Worm (Caenorhabditis elegans) whole organism, late embryonic: Measurements from ENCODE around the gene idpa-3.

Experiments
- C38D4.7 ChIP-seq: fragments of 200-800 bp; sonication (Bioruptor generic); optimal IDR thresholded peaks from 2 replicates; lab custom pipeline; 2018; ENCODE audit warnings: mild to moderate bottlenecking, missing genetic modification characterization, moderate library complexity, missing compliant biosample characterization
- K02D7.2 ChIP-seq: sonication (generic microtip); optimal IDR thresholded peaks from 2 replicates; lab custom pipeline; 2017; ENCODE audit warnings: mild to moderate bottlenecking, missing genetic modification characterization, missing compliant biosample characterization
- K09A11.1 ChIP-seq: sonication (generic microtip); optimal IDR thresholded peaks from 2 replicates; lab custom pipeline; 2017; ENCODE audit warnings: antibody characterized with exemption, mild to moderate bottlenecking, missing genetic modification characterization, missing compliant biosample characterization; ENCODE audit not compliant: insufficient read depth
- ceh-14 ChIP-seq: sonication (generic microtip); optimal IDR thresholded peaks from 2 replicates; lab custom pipeline; 2016; ENCODE audit warnings: missing genotype, missing genetic modification characterization, missing compliant biosample characterization
- ceh-2 ChIP-seq: sonication (generic microtip); optimal IDR thresholded peaks from 2 replicates; lab custom pipeline; 2016; ENCODE audit warnings: missing genotype, missing genetic modification characterization, missing compliant biosample characterization
- ceh-22 ChIP-seq: sonication (generic microtip); optimal IDR thresholded peaks from 2 replicates; lab custom pipeline; 2017; ENCODE audit warnings: missing biosample characterization, missing genetic modification characterization
- ceh-30 ChIP-seq: fragments of 150-350 bp; optimal IDR thresholded peaks from 2 replicates; lab custom pipeline; 2014; ENCODE audit warnings: missing biosample characterization, missing genetic modification characterization
- ceh-31 ChIP-seq: sonication (generic microtip); optimal IDR thresholded peaks from 2 replicates; lab custom pipeline; 2016; ENCODE audit warnings: missing genetic modification characterization, missing compliant biosample characterization
- ceh-34 ChIP-seq: sonication (generic microtip); optimal IDR thresholded peaks from 2 replicates; lab custom pipeline; 2016; ENCODE audit warnings: mild to moderate bottlenecking, missing genetic modification characterization, missing compliant biosample characterization
- ceh-6 ChIP-seq: fragments of 200-800 bp; sonication (Bioruptor generic); optimal IDR thresholded peaks from 2 replicates; lab custom pipeline; 2018; ENCODE audit warnings: mild to moderate bottlenecking, missing genetic modification characterization, missing compliant biosample characterization
- ceh-9 ChIP-seq: sonication (generic microtip); optimal IDR thresholded peaks from 2 replicates; lab custom pipeline; 2016; ENCODE audit warnings: mild to moderate bottlenecking, missing genetic modification characterization, inconsistent platforms, missing compliant biosample characterization
- che-1 ChIP-seq: sonication (generic microtip); optimal IDR thresholded peaks from 2 replicates; lab custom pipeline; 2016; ENCODE audit warnings: mild to moderate bottlenecking, missing genetic modification characterization, missing compliant biosample characterization
- dve-1 ChIP-seq: sonication (generic microtip); optimal IDR thresholded peaks from 2 replicates; lab custom pipeline; 2017; ENCODE audit warnings: antibody characterized with exemption, mild to moderate bottlenecking, missing genetic modification characterization, missing compliant biosample characterization
- ets-4 ChIP-seq: sonication (generic microtip); optimal IDR thresholded peaks from 2 replicates; lab custom pipeline; 2016; ENCODE audit warnings: missing genetic modification characterization, missing compliant biosample characterization
- hlh-13 ChIP-seq: fragments of 200-800 bp; sonication (Bioruptor generic); optimal IDR thresholded peaks from 2 replicates; lab custom pipeline; 2018; ENCODE audit warnings: mild to moderate bottlenecking, missing genetic modification characterization, missing compliant biosample characterization
- hlh-6 ChIP-seq: sonication (generic microtip); optimal IDR thresholded peaks from 2 replicates; lab custom pipeline; 2016; ENCODE audit warnings: missing genotype, missing genetic modification characterization, missing compliant biosample characterization
- lin-11 ChIP-seq: fragments of 200-800 bp; sonication (Bioruptor generic); optimal IDR thresholded peaks from 2 replicates; lab custom pipeline; 2018; ENCODE audit warnings: mild to moderate bottlenecking, missing genetic modification characterization, missing compliant biosample characterization
- nhr-11 ChIP-seq: fragments of 150-350 bp; optimal IDR thresholded peaks from 2 replicates; lab custom pipeline; 2014; ENCODE audit warnings: missing biosample characterization, missing genetic modification characterization
- pax-1 ChIP-seq: fragments of 150-350 bp; optimal IDR thresholded peaks from 2 replicates; lab custom pipeline; 2014; ENCODE audit warnings: missing biosample characterization, missing genetic modification characterization
- pha-4 ChIP-seq: fragments of 150-350 bp; optimal IDR thresholded peaks from 2 replicates; lab custom pipeline; 2018; ENCODE audit warnings: missing biosample characterization, missing genetic modification reagents, missing genetic modification characterization
- pqm-1 ChIP-seq: sonication (generic microtip); optimal IDR thresholded peaks from 2 replicates; lab custom pipeline; 2016; ENCODE audit warnings: missing genetic modification characterization, missing compliant biosample characterization
- pros-1 ChIP-seq: fragments of 150-350 bp; optimal IDR thresholded peaks from 2 replicates; lab custom pipeline; 2014; ENCODE audit warnings: missing biosample characterization, missing genetic modification reagents, missing genetic modification characterization
- rnt-1 ChIP-seq: sonication (generic microtip); optimal IDR thresholded peaks from 2 replicates; lab custom pipeline; 2016; ENCODE audit warnings: missing genetic modification characterization, missing compliant biosample characterization
- sdc-2 ChIP-seq: sonication (generic microtip); optimal IDR thresholded peaks from 2 replicates; lab custom pipeline; 2016; ENCODE audit warnings: missing genotype, missing genetic modification characterization, missing compliant biosample characterization
- sox-2 ChIP-seq: fragments of 200-800 bp; sonication (Bioruptor generic); IDR thresholded peaks from 2 replicates; pipeline ENCODE4 v1.3.6; 2022; ENCODE audit warnings: missing genetic modification reagents, missing genetic modification characterization, missing compliant biosample characterization
- sox-4 ChIP-seq: sonication (generic microtip); optimal IDR thresholded peaks from 2 replicates; lab custom pipeline; 2017; ENCODE audit warnings: mild to moderate bottlenecking, missing genetic modification characterization, inconsistent platforms, missing compliant biosample characterization
- syd-9 ChIP-seq: sonication (generic microtip); optimal IDR thresholded peaks from 2 replicates; lab custom pipeline; 2016; ENCODE audit warnings: mild to moderate bottlenecking, missing genetic modification characterization, moderate library complexity, missing compliant biosample characterization
- tbx-2 ChIP-seq: sonication (generic microtip); optimal IDR thresholded peaks from 2 replicates; lab custom pipeline; 2016; ENCODE audit warnings: missing genetic modification characterization, missing compliant biosample characterization
- tbx-7 ChIP-seq: sonication (generic microtip); optimal IDR thresholded peaks from 2 replicates; lab custom pipeline; 2016; ENCODE audit warnings: missing genotype, missing genetic modification characterization, missing compliant biosample characterization
- unc-55 ChIP-seq: sonication (generic microtip); optimal IDR thresholded peaks from 2 replicates; lab custom pipeline; 2017; ENCODE audit warnings: missing biosample characterization, missing genetic modification reagents, missing genetic modification characterization
- zip-5 ChIP-seq: sonication (generic microtip); optimal IDR thresholded peaks from 2 replicates; lab custom pipeline; 2016; ENCODE audit warnings: missing genetic modification characterization, missing compliant biosample characterization

Gene idpa-3

ce11 chrX:10336138-10336537 is at the start of gene idpa-3:
Gene idpa-3, plus strand, starts transcription at chrX:10336438.
- TF ChIP-seq ceh-2 (tag; lab: Kevin White, UChicago), result no peak
- no peak for TF ChIP-seq syd-9
- no peak for TF ChIP-seq hlh-13 (GFP tag; lab: Kevin White, UChicago)
- TF ChIP-seq hlh-6, result no peak

DNA sequence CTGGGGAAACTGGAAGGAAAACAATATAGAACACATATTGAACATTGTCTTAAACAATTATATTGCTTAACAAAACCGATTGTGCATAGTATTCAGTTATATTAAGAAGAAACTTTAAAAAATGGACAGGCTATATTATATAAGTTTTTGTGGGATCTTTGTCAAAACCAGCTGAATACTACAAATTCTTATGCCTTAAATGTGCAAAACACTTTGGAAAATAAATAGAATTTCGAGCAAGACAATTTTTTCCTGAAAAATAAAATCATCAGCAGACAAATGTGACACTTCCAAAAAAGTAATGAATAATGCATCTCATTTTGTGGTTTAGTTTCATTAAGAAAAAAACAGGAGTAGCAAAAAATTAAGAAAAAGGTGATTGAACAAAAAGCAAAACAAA is 38.8 kb upstream of the idpa-3 start:
- TF ChIP-seq syd-9, result no peak
- no peak for TF ChIP-seq sdc-2
- no peak for TF ChIP-seq pha-4
- TF ChIP-seq pqm-1 (tag; lab: Kevin White, UChicago), result no peak
- no peak for TF ChIP-seq ceh-6 (GFP tag; lab: Kevin White, UChicago)
- no peak for TF ChIP-seq dve-1 (tag; lab: Kevin White, UChicago)
- TF ChIP-seq rnt-1 (tag; lab: Kevin White, UChicago), result no peak
- TF ChIP-seq che-1 (tag; lab: Kevin White, UChicago), result no peak
- TF ChIP-seq ceh-34 (tag; lab: Kevin White, UChicago), result no peak

ce11 chrX:10301920-10302319 is 34.3 kb upstream of the idpa-3 start:
- TF ChIP-seq ceh-9 (tag; lab: Kevin White, UChicago), result no peak
- no peak for TF ChIP-seq ceh-34 (tag; lab: Kevin White, UChicago)
- TF ChIP-seq K02D7.2 (tag; lab: Kevin White, UChicago), result no peak
- no peak for TF ChIP-seq pros-1 (tag; lab: Kevin White, UChicago)
- no peak for TF ChIP-seq ceh-14
- TF ChIP-seq unc-55, result no peak
- no peak for TF ChIP-seq ets-4 (tag; lab: Kevin White, UChicago)
- TF ChIP-seq ceh-31, result no peak
- no peak for TF ChIP-seq ceh-30 (tag; lab: Kevin White, UChicago)
- TF ChIP-seq sox-4 (tag; lab: Kevin White, UChicago), result no peak
- TF ChIP-seq pax-1 (tag; lab: Kevin White, UChicago), result no peak

- TF ChIP-seq ceh-14, result no peak
Observed at ce11 chrX:10302430-10302829, 33.8 kb upstream of the idpa-3 start, which contains the start of gene fip-5. Gene fip-5, plus strand, starts transcription at chrX:10302741.

DNA sequence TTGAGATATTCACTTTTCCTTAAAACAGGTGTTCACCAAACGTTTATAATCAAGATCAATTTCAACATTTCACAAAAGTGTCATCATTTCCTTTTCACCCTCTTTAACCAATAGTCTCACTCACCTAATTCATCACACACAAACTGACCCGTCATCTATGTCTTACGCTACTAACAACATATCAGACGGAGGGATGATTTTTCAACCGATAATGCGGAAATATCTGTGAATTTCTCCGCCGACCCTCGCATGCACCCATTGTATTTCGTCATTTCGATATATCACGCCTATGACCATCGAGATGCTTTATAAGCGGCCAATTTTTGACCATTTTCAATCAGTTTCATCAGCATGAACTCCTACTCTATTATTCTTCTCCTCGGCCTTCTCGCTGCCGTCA is 32.1 kb upstream of the idpa-3 start, which contains the start of gene fipr-21:
fipr-21 (plus strand) TSS at position 352 of the 400 bp plus-strand sequence.
- no peak for TF ChIP-seq sdc-2
- no peak for TF ChIP-seq rnt-1 (tag; lab: Kevin White, UChicago)
- no peak for TF ChIP-seq C38D4.7 (GFP tag; lab: Kevin White, UChicago)
- TF ChIP-seq tbx-2 (tag; lab: Kevin White, UChicago), result no peak
- no peak for TF ChIP-seq ceh-6 (GFP tag; lab: Kevin White, UChicago)
- no peak for TF ChIP-seq sox-2 (GFP tag; lab: Robert Waterston, UW)
- no peak for TF ChIP-seq K02D7.2 (tag; lab: Kevin White, UChicago)
- TF ChIP-seq ceh-22 (tag; lab: Kevin White, UChicago), result no peak
- TF ChIP-seq zip-5 (tag; lab: Kevin White, UChicago), result no peak
- TF ChIP-seq K09A11.1, result no peak
- TF ChIP-seq sox-4 (tag; lab: Kevin White, UChicago), result no peak
- no peak for TF ChIP-seq pqm-1 (tag; lab: Kevin White, UChicago)
- no peak for TF ChIP-seq lin-11

- TF ChIP-seq syd-9, result no peak
- TF ChIP-seq ceh-9 (tag; lab: Kevin White, UChicago), result no peak
- no peak for TF ChIP-seq ceh-31
- TF ChIP-seq nhr-11, result no peak
- TF ChIP-seq tbx-7 (tag; lab: Kevin White, UChicago), result no peak
- TF ChIP-seq K02D7.2 (tag; lab: Kevin White, UChicago), result no peak
Observed at ce11 chrX:10306289-10306688, 29.9 kb upstream of the idpa-3 start, which contains the start of gene cnc-8. Gene cnc-8, plus strand, starts transcription at chrX:10306595.
